Fruit fly (Drosophila melanogaster) whole organism, prepupa: ENCODE data around the gene CG13309.

ENCODE experiments used
- Blimp-1 ChIP-seq: fragments of 200-800 bp; sonication (Bioruptor generic); optimal IDR thresholded peaks from 3 replicates; lab custom pipeline; 2017; ENCODE audit warnings: missing biosample characterization, missing genetic modification characterization, mild to moderate bottlenecking, moderate library complexity, missing genetic modification reagents
- CG8632 ChIP-seq: fragments of 200-800 bp; sonication (Bioruptor generic); optimal IDR thresholded peaks from 3 replicates; lab custom pipeline; 2016; ENCODE audit warnings: missing biosample characterization, missing genetic modification characterization

DNA sequence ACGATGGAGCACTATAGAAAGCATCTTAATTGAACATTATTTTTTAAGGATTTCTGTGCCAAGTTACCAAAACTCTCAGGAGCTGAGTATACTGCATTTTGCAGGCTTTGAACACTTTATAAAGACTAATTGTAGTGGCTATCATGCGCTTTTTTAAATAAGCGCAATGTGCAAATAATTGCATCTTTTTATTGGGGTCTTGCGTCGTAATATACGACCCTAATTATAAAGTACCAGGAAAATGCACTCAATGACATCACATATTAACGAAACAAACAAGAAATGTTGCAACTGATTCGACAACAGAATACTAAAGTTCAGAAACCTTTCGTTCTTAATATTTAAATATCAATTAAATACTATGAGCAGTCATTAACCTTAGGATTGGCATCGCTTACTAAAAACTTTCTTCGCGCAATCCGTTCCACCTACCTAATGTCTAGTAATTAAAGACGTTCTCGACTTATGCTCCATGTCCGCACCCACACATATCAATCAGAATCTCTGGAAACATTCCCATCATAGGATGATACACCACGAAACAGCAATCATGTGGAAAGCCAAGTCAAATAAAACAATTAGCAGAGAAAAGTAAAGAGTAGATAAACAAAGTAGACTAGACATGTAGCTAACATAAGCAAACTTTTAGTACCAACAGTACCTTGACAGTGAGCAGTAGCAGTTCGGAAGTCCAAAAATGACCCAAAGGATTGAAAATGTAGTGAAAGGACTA lies 5.9 kb upstream of the CG13309 start, which contains the start of the genes CG32023 and CG34427:
- TF ChIP-seq Blimp-1 (GFP tag; lab: Kevin White, UChicago) (no peak), CG8632 (GFP tag; lab: Kevin White, UChicago) (no peak)
